Worm (Caenorhabditis elegans) whole organism, L4/young adult: ENCODE data around the gene cbs-2.

Source experiments
- W03F9.2 ChIP-seq: fragments of 150-350 bp; optimal IDR thresholded peaks from 2 replicates; lab custom pipeline; 2014; ENCODE audit warnings: missing biosample characterization, missing genetic modification characterization
- dao-5 ChIP-seq: sonication (generic microtip); optimal IDR thresholded peaks from 2 replicates; lab custom pipeline; 2016; ENCODE audit warnings: missing genotype, missing genetic modification characterization, moderate library complexity, missing compliant biosample characterization
- him-1 ChIP-seq: sonication (generic microtip); optimal IDR thresholded peaks from 2 replicates; lab custom pipeline; 2016; ENCODE audit warnings: missing genotype, missing genetic modification reagents, missing genetic modification characterization, missing compliant biosample characterization

DNA sequence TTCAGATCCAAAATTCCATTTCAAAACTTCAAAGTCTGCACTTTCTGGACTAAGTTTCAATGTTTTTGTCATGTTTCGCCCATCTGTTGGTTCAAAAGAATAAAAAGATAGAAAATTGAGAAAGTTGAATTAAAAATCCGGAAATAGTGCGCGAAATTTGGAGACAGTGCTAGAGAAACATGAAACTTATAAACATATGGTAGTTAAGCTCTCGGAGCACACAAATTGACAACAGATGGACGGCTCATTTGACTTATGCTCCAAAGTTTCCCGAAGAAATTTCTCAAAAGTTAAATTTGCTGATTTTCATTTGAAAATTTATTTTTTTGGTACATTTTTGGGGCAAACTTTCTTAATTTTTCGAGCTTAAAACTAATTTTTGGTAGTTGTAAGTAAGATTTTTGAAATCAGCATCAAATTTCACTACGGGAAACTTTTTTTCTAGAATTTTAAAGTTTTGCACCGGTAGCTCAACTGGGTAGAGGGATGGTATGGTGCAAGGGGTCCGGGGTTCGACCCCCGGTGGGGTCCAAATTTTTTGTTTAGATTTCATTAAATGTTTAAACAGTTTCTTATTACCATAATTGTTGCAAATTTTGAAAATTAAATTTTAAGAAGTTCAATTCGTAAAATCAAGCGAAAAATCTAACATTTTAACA lies 17.2 kb downstream of the cbs-2 start:
- no peak for TF ChIP-seq him-1 (tag; lab: Kevin White, UChicago)
- no peak for TF ChIP-seq W03F9.2 (tag; lab: Kevin White, UChicago)
- no peak for TF ChIP-seq dao-5 (tag; lab: Kevin White, UChicago)
